Fruit fly (Drosophila melanogaster) whole organism, embryonic: Measurements from ENCODE around the gene E23.

ENCODE experiments used
- Atf6 ChIP-seq: fragments of 200-800 bp; sonication (Bioruptor generic); IDR thresholded peaks from 2 replicates; pipeline ENCODE4 v1.3.6; 2022; ENCODE audit warnings: missing biosample characterization, missing genetic modification characterization
- CG10543 ChIP-seq: fragments of 200-800 bp; sonication (Bioruptor generic); optimal IDR thresholded peaks from 3 replicates; lab custom pipeline; 2017; ENCODE audit warnings: missing biosample characterization, mild to moderate bottlenecking, missing genetic modification characterization, moderate library complexity
- CG11560 ChIP-seq: fragments of 200-800 bp; sonication (Bioruptor generic); IDR thresholded peaks from 3 replicates; pipeline ENCODE4 v1.3.6; 2022; ENCODE audit warnings: missing biosample characterization, missing genetic modification characterization
- CG12299 ChIP-seq: fragments of 200-800 bp; sonication (Bioruptor generic); optimal IDR thresholded peaks from 2 replicates; lab custom pipeline; 2018; ENCODE audit warnings: missing biosample characterization, mild to moderate bottlenecking, missing genetic modification characterization
- CG12942 ChIP-seq: fragments of 200-800 bp; sonication (Bioruptor generic); optimal IDR thresholded peaks from 3 replicates; lab custom pipeline; 2016; ENCODE audit warnings: missing biosample characterization, missing genetic modification characterization
- CG14667 ChIP-seq: fragments of 200-800 bp; sonication (Bioruptor generic); IDR thresholded peaks from 2 replicates; pipeline ENCODE4 v1.3.6; 2022; ENCODE audit warnings: missing biosample characterization, missing genetic modification characterization
- CG16779 ChIP-seq: fragments of 200-800 bp; sonication (Bioruptor generic); IDR thresholded peaks from 2 replicates; pipeline ENCODE4 v1.3.6; 2022; ENCODE audit warnings: missing biosample characterization, missing genetic modification characterization
- CG17385 ChIP-seq: fragments of 200-800 bp; sonication (Bioruptor generic); optimal IDR thresholded peaks from 3 replicates; lab custom pipeline; 2018; ENCODE audit warnings: missing biosample characterization, mild to moderate bottlenecking, missing genetic modification characterization
- CG17612 ChIP-seq: fragments of 200-800 bp; sonication (Bioruptor generic); IDR thresholded peaks from 2 replicates; pipeline ENCODE4 v1.3.6; 2022; ENCODE audit warnings: missing biosample characterization, missing genetic modification characterization
- CG17802 ChIP-seq: fragments of 200-800 bp; sonication (Bioruptor generic); optimal IDR thresholded peaks from 2 replicates; lab custom pipeline; 2018; ENCODE audit warnings: missing biosample characterization, mild to moderate bottlenecking, missing genetic modification characterization, moderate library complexity
- CG2116 ChIP-seq: fragments of 200-800 bp; sonication (Bioruptor generic); optimal IDR thresholded peaks from 3 replicates; lab custom pipeline; 2018; ENCODE audit warnings: missing biosample characterization, mild to moderate bottlenecking, missing genetic modification characterization
- CG34376 ChIP-seq: fragments of 200-800 bp; sonication (Bioruptor generic); optimal IDR thresholded peaks from 2 replicates; lab custom pipeline; 2018; ENCODE audit warnings: missing biosample characterization, mild to moderate bottlenecking, missing genetic modification characterization
- CG4617 ChIP-seq: fragments of 200-800 bp; sonication (Bioruptor generic); optimal IDR thresholded peaks from 3 replicates; lab custom pipeline; 2016; ENCODE audit warnings: missing biosample characterization, missing genetic modification characterization, borderline replicate concordance
- CG5180 ChIP-seq: fragments of 200-800 bp; sonication (Bioruptor generic); optimal IDR thresholded peaks from 3 replicates; lab custom pipeline; 2017; ENCODE audit warnings: missing biosample characterization, missing genetic modification characterization, mild to moderate bottlenecking, moderate library complexity, missing genetic modification reagents
- CG7357 ChIP-seq: fragments of 200-800 bp; sonication (Bioruptor generic); IDR thresholded peaks from 3 replicates; pipeline ENCODE4 v1.3.6; 2022; ENCODE audit warnings: missing biosample characterization, missing genetic modification characterization
- CG7963 ChIP-seq: fragments of 200-800 bp; sonication (Bioruptor generic); IDR thresholded peaks from 3 replicates; pipeline ENCODE4 v1.3.6; 2022; ENCODE audit warnings: missing biosample characterization, missing genetic modification characterization; ENCODE audit not compliant: partially characterized antibody
- CG8478 ChIP-seq: fragments of >200 bp; optimal IDR thresholded peaks from 2 replicates; lab custom pipeline; 2018
- CG9609 ChIP-seq: fragments of 200-800 bp; sonication (Bioruptor generic); optimal IDR thresholded peaks from 3 replicates; lab custom pipeline; 2016; ENCODE audit warnings: missing biosample characterization, missing genetic modification characterization
- Doc3 ChIP-seq: fragments of 200-800 bp; sonication (Bioruptor generic); IDR thresholded peaks from 3 replicates; pipeline ENCODE4 v1.3.6; 2022; ENCODE audit warnings: missing biosample characterization, missing genetic modification characterization; ENCODE audit not compliant: partially characterized antibody
- E2f2 ChIP-seq: fragments of 200-800 bp; sonication (Bioruptor generic); IDR thresholded peaks from 2 replicates; pipeline ENCODE4 v1.3.6; 2022; ENCODE audit warnings: missing biosample characterization, missing genetic modification characterization
- Fer2 ChIP-seq: fragments of 200-800 bp; sonication (Bioruptor generic); optimal IDR thresholded peaks from 2 replicates; lab custom pipeline; 2018; ENCODE audit warnings: missing biosample characterization, mild to moderate bottlenecking, missing genetic modification characterization, moderate library complexity
- HmgD ChIP-seq: fragments of 200-800 bp; sonication (Bioruptor generic); optimal IDR thresholded peaks from 3 replicates; lab custom pipeline; 2016; ENCODE audit warnings: missing biosample characterization, missing genetic modification characterization
- Hmr ChIP-seq: fragments of 200-800 bp; sonication (Bioruptor generic); optimal IDR thresholded peaks from 3 replicates; lab custom pipeline; 2017; ENCODE audit warnings: mild to moderate bottlenecking, missing biosample characterization, missing genetic modification reagents, missing genetic modification characterization
- Hr39 ChIP-seq: fragments of >200 bp; optimal IDR thresholded peaks from 2 replicates; lab custom pipeline; 2017
- MBD-R2 ChIP-seq: fragments of 200-800 bp; sonication (Bioruptor generic); IDR thresholded peaks from 2 replicates; pipeline ENCODE4 v1.3.6; 2022; ENCODE audit warnings: missing biosample characterization, missing genetic modification characterization
- MESR4 ChIP-seq: fragments of 200-800 bp; sonication (Bioruptor generic); optimal IDR thresholded peaks from 2 replicates; lab custom pipeline; 2018; ENCODE audit warnings: missing biosample characterization, mild to moderate bottlenecking, missing genetic modification characterization, moderate library complexity
- Med ChIP-seq: fragments of 200-800 bp; sonication (Bioruptor generic); peaks from one replicate; lab custom pipeline; 2016; ENCODE audit warnings: missing biosample characterization, missing genetic modification characterization, mild to moderate bottlenecking, inconsistent platforms, moderate library complexity
- NC2α ChIP-seq: fragments of 200-800 bp; sonication (Bioruptor generic); optimal IDR thresholded peaks from 2 replicates; lab custom pipeline; 2016; ENCODE audit warnings: missing biosample characterization, missing genetic modification characterization
- Opbp ChIP-seq: fragments of 200-800 bp; sonication (Bioruptor generic); IDR thresholded peaks from 3 replicates; pipeline ENCODE4 v1.3.6; 2022; ENCODE audit warnings: missing biosample characterization, missing genetic modification characterization; ENCODE audit not compliant: partially characterized antibody
- Ptx1 ChIP-seq: fragments of 200-800 bp; sonication (Bioruptor generic); IDR thresholded peaks from 2 replicates; pipeline ENCODE4 v1.3.6; 2022; ENCODE audit warnings: missing biosample characterization, missing genetic modification characterization
- Rx ChIP-seq: fragments of 200-800 bp; sonication (Bioruptor generic); IDR thresholded peaks from 2 replicates; pipeline ENCODE4 v1.3.6; 2022; ENCODE audit warnings: missing biosample characterization, missing genetic modification characterization
- Scr ChIP-seq: fragments of 200-800 bp; sonication (Bioruptor generic); IDR thresholded peaks from 2 replicates; pipeline ENCODE4 v1.3.6; 2022; ENCODE audit warnings: missing biosample characterization, missing genetic modification characterization; ENCODE audit not compliant: partially characterized antibody
- Six4 ChIP-seq: fragments of 200-800 bp; sonication (Bioruptor generic); optimal IDR thresholded peaks from 2 replicates; lab custom pipeline; 2016; ENCODE audit warnings: missing biosample characterization, missing genetic modification characterization
- Taf1 ChIP-seq: fragments of 200-800 bp; sonication (Bioruptor generic); IDR thresholded peaks from 2 replicates; pipeline ENCODE4 v1.3.6; 2022; ENCODE audit warnings: missing biosample characterization, missing genetic modification characterization
- ac ChIP-seq: fragments of 200-800 bp; sonication (Bioruptor generic); optimal IDR thresholded peaks from 3 replicates; lab custom pipeline; 2017; ENCODE audit warnings: missing biosample characterization, mild to moderate bottlenecking, missing genetic modification characterization
- bowl ChIP-seq: fragments of 200-800 bp; sonication (Bioruptor generic); IDR thresholded peaks from 2 replicates; pipeline ENCODE4 v1.3.6; 2022; ENCODE audit warnings: missing biosample characterization, missing genetic modification characterization
- chn ChIP-seq: fragments of 200-800 bp; sonication (Bioruptor generic); optimal IDR thresholded peaks from 2 replicates; lab custom pipeline; 2016; ENCODE audit warnings: missing biosample characterization, missing genetic modification characterization
- crp ChIP-seq, 2 experiments: fragments of 200-800 bp; sonication (Bioruptor generic); optimal IDR thresholded peaks; 2 replicates in 1 of 2; 3 replicates in 1 of 2; lab custom pipeline; 2017; ENCODE audit warnings: missing biosample characterization in 2 of 2, missing genetic modification characterization in 2 of 2, mild to moderate bottlenecking in 1 of 2, moderate library complexity in 1 of 2
- dati ChIP-seq: fragments of 200-800 bp; sonication (Bioruptor generic); IDR thresholded peaks from 2 replicates; pipeline ENCODE4 v1.3.6; 2022; ENCODE audit warnings: missing biosample characterization, missing genetic modification characterization
- gcm2 ChIP-seq: fragments of 200-800 bp; sonication (Bioruptor generic); optimal IDR thresholded peaks from 2 replicates; lab custom pipeline; 2016; ENCODE audit warnings: missing biosample characterization, missing genetic modification characterization
- h ChIP-seq: fragments of >200 bp; optimal IDR thresholded peaks from 2 replicates; lab custom pipeline; 2017
- hb ChIP-seq: fragments of 200-800 bp; sonication (Bioruptor generic); IDR thresholded peaks from 3 replicates; pipeline ENCODE4 v1.3.6; 2022; ENCODE audit warnings: missing biosample characterization, missing genetic modification characterization; ENCODE audit not compliant: partially characterized antibody
- inv ChIP-seq: fragments of 200-800 bp; sonication (Bioruptor generic); IDR thresholded peaks from 2 replicates; pipeline ENCODE4 v1.3.6; 2022; ENCODE audit warnings: missing biosample characterization, missing genetic modification characterization; ENCODE audit not compliant: partially characterized antibody
- kni ChIP-seq: fragments of 200-800 bp; sonication (Bioruptor generic); optimal IDR thresholded peaks from 3 replicates; lab custom pipeline; 2017; ENCODE audit warnings: mild to moderate bottlenecking, missing biosample characterization, missing genetic modification reagents, missing genetic modification characterization
- knrl ChIP-seq: fragments of 200-800 bp; sonication (Bioruptor generic); IDR thresholded peaks from 3 replicates; pipeline ENCODE4 v1.3.6; 2022; ENCODE audit warnings: missing biosample characterization, missing genetic modification characterization; ENCODE audit not compliant: partially characterized antibody
- mld ChIP-seq: fragments of 200-800 bp; sonication (Bioruptor generic); IDR thresholded peaks from 3 replicates; pipeline ENCODE4 v1.3.6; 2022; ENCODE audit warnings: missing biosample characterization, missing genetic modification characterization; ENCODE audit not compliant: partially characterized antibody
- org-1 ChIP-seq: fragments of 200-800 bp; sonication (Bioruptor generic); optimal IDR thresholded peaks from 2 replicates; lab custom pipeline; 2017; ENCODE audit warnings: missing biosample characterization, missing genetic modification characterization
- sisA ChIP-seq: fragments of 200-800 bp; sonication (Bioruptor generic); IDR thresholded peaks from 2 replicates; pipeline ENCODE4 v1.3.6; 2022; ENCODE audit warnings: missing biosample characterization, missing genetic modification characterization
- trem ChIP-seq: fragments of 200-800 bp; optimal IDR thresholded peaks from 3 replicates; lab custom pipeline; 2019; ENCODE audit warnings: missing biosample characterization, mild to moderate bottlenecking, missing genetic modification characterization, moderate library complexity
- vnd ChIP-seq: fragments of 200-800 bp; sonication (Bioruptor generic); IDR thresholded peaks from 3 replicates; pipeline ENCODE4 v1.3.6; 2022; ENCODE audit warnings: missing biosample characterization, missing genetic modification characterization; ENCODE audit not compliant: partially characterized antibody
- zen2 ChIP-seq: fragments of 200-800 bp; sonication (Bioruptor generic); IDR thresholded peaks from 3 replicates; pipeline ENCODE4 v1.3.6; 2022; ENCODE audit warnings: missing biosample characterization, missing genetic modification characterization; ENCODE audit not compliant: partially characterized antibody

Gene E23

dm6 chr2L:3319731-3320295, 34.8 kb downstream of the E23 start, which contains the start of the genes Fign and CG8837 (continued):
- no peak for TF ChIP-seq dati (GFP tag; lab: Robert Waterston, UW)
- no peak for TF ChIP-seq CG14667
- no peak for TF ChIP-seq CG16779 (GFP tag; lab: Robert Waterston, UW)
- TF ChIP-seq CG4617 (GFP tag; lab: Kevin White, UChicago): no peak
- no peak for TF ChIP-seq CG8478 (lab: Kevin White, UChicago)
- peak; percentile 73 for TF ChIP-seq CG2116 (GFP tag; lab: Kevin White, UChicago)
- peak; percentile 70; the same call in 2 of the 3 replicates for TF ChIP-seq Doc3
- no peak for TF ChIP-seq org-1 (GFP tag; lab: Kevin White, UChicago)
- no peak for TF ChIP-seq MESR4 (GFP tag; lab: Kevin White, UChicago)
- no peak for TF ChIP-seq NC2α (GFP tag; lab: Kevin White, UChicago)
- no peak for TF ChIP-seq gcm2
- no peak for TF ChIP-seq CG34376 (GFP tag; lab: Kevin White, UChicago)
- peak; percentile 90 for TF ChIP-seq vnd (GFP tag; lab: Robert Waterston, UW)
- TF ChIP-seq CG17385 (GFP tag; lab: Kevin White, UChicago): no peak
- TF ChIP-seq Med (GFP tag; lab: Kevin White, UChicago): peak; percentile 52
- TF ChIP-seq Hr39 (lab: Kevin White, UChicago): no peak
- no peak for TF ChIP-seq HmgD (GFP tag; lab: Kevin White, UChicago)
- TF ChIP-seq CG11560: no peak
- TF ChIP-seq Atf6 (GFP tag; lab: Robert Waterston, UW): no peak
- TF ChIP-seq chn (GFP tag; lab: Kevin White, UChicago): no peak
- peak; percentile 63 to 93 for TF ChIP-seq crp (GFP tag; optimal IDR thresholded peaks at IDR 0.05; lab: Kevin White, UChicago)
- TF ChIP-seq kni (GFP tag; lab: Kevin White, UChicago): no peak
- no peak for TF ChIP-seq Six4 (GFP tag; lab: Kevin White, UChicago)
- no peak for TF ChIP-seq CG5180 (GFP tag; lab: Kevin White, UChicago)
- peak; percentile 42 for TF ChIP-seq CG17802
- peak; percentile 60 for TF ChIP-seq MBD-R2 (GFP tag; lab: Robert Waterston, UW)
- no peak for TF ChIP-seq Taf1 (GFP tag; lab: Robert Waterston, UW)
- peak; percentile 63; the same call in 1 of the 2 replicates for TF ChIP-seq inv
- TF ChIP-seq Scr (GFP tag; lab: Robert Waterston, UW): peak; percentile 74
- no peak for TF ChIP-seq CG12299 (tag; lab: Kevin White, UChicago)
- peak; percentile 96 for TF ChIP-seq E2f2 (GFP tag; lab: Robert Waterston, UW)
- TF ChIP-seq CG10543: peak; percentile 3
- peak; percentile 41 for TF ChIP-seq trem (tag; lab: Kevin White, UChicago)
- TF ChIP-seq CG12942: no peak
- TF ChIP-seq Fer2 (tag; lab: Kevin White, UChicago): no peak
- TF ChIP-seq CG7963 (GFP tag; lab: Robert Waterston, UW): peak; percentile 96
- peak; percentile 92 for TF ChIP-seq mld
- TF ChIP-seq CG17612 (GFP tag; lab: Robert Waterston, UW): no peak
- TF ChIP-seq Opbp (GFP tag; lab: Robert Waterston, UW): peak; percentile 77; the same call in 2 of the 3 replicates
- no peak for TF ChIP-seq CG9609 (GFP tag; lab: Kevin White, UChicago)
- no peak for TF ChIP-seq h
- TF ChIP-seq knrl (GFP tag; lab: Robert Waterston, UW): peak; percentile 61
- TF ChIP-seq sisA (GFP tag; lab: Robert Waterston, UW): no peak
- no peak for TF ChIP-seq ac (GFP tag; lab: Kevin White, UChicago)
- TF ChIP-seq bowl (GFP tag; lab: Robert Waterston, UW): no peak
- TF ChIP-seq CG7357: peak; percentile 95
- TF ChIP-seq Rx (GFP tag; lab: Robert Waterston, UW): no peak
- peak; percentile 82; the same call in 2 of the 3 replicates for TF ChIP-seq zen2 (GFP tag; lab: Robert Waterston, UW)
- TF ChIP-seq hb (GFP tag; lab: Robert Waterston, UW): peak; percentile 95
- TF ChIP-seq Hmr (GFP tag; lab: Kevin White, UChicago): no peak
- no peak for TF ChIP-seq Ptx1 (GFP tag; lab: Robert Waterston, UW)
